Worm (Caenorhabditis elegans) whole organism, young adult: ENCODE results near the gene F38E1.3.
A peak's percentile ranks its signal among the peaks of the same experiment; 100 is the strongest.

Experiments used
- B0336.3 ChIP-seq: fragments of 200-800 bp; sonication (Bioruptor generic); IDR thresholded peaks from 2 replicates; pipeline ENCODE4 v1.3.6; 2022; ENCODE audit warnings: missing genetic modification characterization, missing compliant biosample characterization
- D2030.7 ChIP-seq: fragments of 200-800 bp; sonication (Bioruptor generic); IDR thresholded peaks from 2 replicates; pipeline ENCODE4 v1.3.6; 2022; ENCODE audit warnings: missing genetic modification reagents, missing genetic modification characterization, missing compliant biosample characterization
- F49E8.2 ChIP-seq: sonication (generic microtip); optimal IDR thresholded peaks from 3 replicates; lab custom pipeline; 2017; ENCODE audit warnings: missing genetic modification characterization, mild to moderate bottlenecking, missing compliant biosample characterization, antibody characterized with exemption, moderate library complexity; ENCODE audit not compliant: insufficient read depth
- T26A5.8 ChIP-seq: sonication (generic microtip); optimal IDR thresholded peaks from 2 replicates; lab custom pipeline; 2016; ENCODE audit warnings: missing genetic modification characterization, missing compliant biosample characterization
- Y56A3A.18 ChIP-seq: fragments of 200-800 bp; sonication (Bioruptor generic); IDR thresholded peaks from 2 replicates; pipeline ENCODE4 v1.3.6; 2022; ENCODE audit warnings: missing genetic modification reagents, missing genetic modification characterization, missing compliant biosample characterization
- Y79H2A.3 ChIP-seq: fragments of 200-800 bp; sonication (Bioruptor generic); conservative IDR thresholded peaks from 2 replicates; pipeline ENCODE4 v1.3.6; 2022; ENCODE audit warnings: missing genetic modification reagents, missing genetic modification characterization, missing compliant biosample characterization
- akir-1 ChIP-seq: fragments of 200-800 bp; sonication (Bioruptor generic); optimal IDR thresholded peaks from 2 replicates; lab custom pipeline; 2018; ENCODE audit warnings: mild to moderate bottlenecking, missing genetic modification characterization, moderate library complexity, missing compliant biosample characterization
- ama-1 ChIP-seq, 3 experiments: fragments of 150-350 bp in 1 of 3; sonication (generic microtip) in 2 of 3; optimal IDR thresholded peaks; 2 replicates each; lab custom pipeline; 2014 to 2018; ENCODE audit warnings: missing biosample characterization in 2 of 3, missing genetic modification characterization in 2 of 3, missing genetic modification reagents in 2 of 3
- atf-7 ChIP-seq: sonication (generic microtip); optimal IDR thresholded peaks from 2 replicates; lab custom pipeline; 2017; ENCODE audit warnings: mild to moderate bottlenecking, missing genetic modification characterization, missing compliant biosample characterization
- bed-2 ChIP-seq: fragments of 200-800 bp; sonication (Bioruptor generic); IDR thresholded peaks from 2 replicates; pipeline ENCODE4 v1.3.6; 2022; ENCODE audit warnings: missing genetic modification reagents, missing genetic modification characterization, missing compliant biosample characterization
- ccch-3 ChIP-seq: fragments of 200-800 bp; sonication (Bioruptor generic); optimal IDR thresholded peaks from 2 replicates; lab custom pipeline; 2018; ENCODE audit warnings: mild to moderate bottlenecking, missing genetic modification characterization, missing compliant biosample characterization
- cebp-1 ChIP-seq, 2 experiments: fragments of 200-800 bp in 1 of 2; sonication (Bioruptor generic) in 1 of 2; sonication (generic microtip) in 1 of 2; IDR thresholded peaks in 1 of 2; optimal IDR thresholded peaks in 1 of 2; 2 replicates each; pipeline versions ENCODE4 v1.3.6 to Lab custom; 2017 to 2022; ENCODE audit warnings: missing compliant biosample characterization in 2 of 2, missing genetic modification characterization in 2 of 2, mild to moderate bottlenecking in 1 of 2, missing genetic modification reagents in 1 of 2, moderate library complexity in 1 of 2
- cebp-2 ChIP-seq: fragments of 200-800 bp; sonication (Bioruptor generic); IDR thresholded peaks from 2 replicates; pipeline ENCODE4 v1.3.6; 2022; ENCODE audit warnings: missing genetic modification characterization, missing compliant biosample characterization
- ceh-100 ChIP-seq: fragments of 200-800 bp; sonication (Bioruptor generic); IDR thresholded peaks from 2 replicates; pipeline ENCODE4 v1.3.6; 2022; ENCODE audit warnings: missing genetic modification reagents, missing genetic modification characterization, missing compliant biosample characterization
- ceh-27 ChIP-seq: fragments of 200-800 bp; sonication (Bioruptor generic); optimal IDR thresholded peaks from 2 replicates; lab custom pipeline; 2018; ENCODE audit warnings: mild to moderate bottlenecking, missing genetic modification characterization, moderate library complexity, missing compliant biosample characterization
- ceh-91 ChIP-seq: fragments of 200-800 bp; sonication (Bioruptor generic); IDR thresholded peaks from 2 replicates; pipeline ENCODE4 v1.3.6; 2022; ENCODE audit warnings: missing genetic modification reagents, missing genetic modification characterization, missing compliant biosample characterization
- chd-7 ChIP-seq: sonication (generic microtip); optimal IDR thresholded peaks from 2 replicates; lab custom pipeline; 2016; ENCODE audit warnings: mild to moderate bottlenecking, missing genetic modification characterization, moderate library complexity, missing compliant biosample characterization
- dpl-1 ChIP-seq: fragments of 150-350 bp; optimal IDR thresholded peaks from 2 replicates; lab custom pipeline; 2014; ENCODE audit warnings: missing biosample characterization, missing genetic modification reagents, missing genetic modification characterization
- ets-4 ChIP-seq: fragments of 200-800 bp; sonication (Bioruptor generic); optimal IDR thresholded peaks from 2 replicates; lab custom pipeline; 2018; ENCODE audit warnings: mild to moderate bottlenecking, missing genetic modification characterization, missing compliant biosample characterization
- lin-54 ChIP-seq: fragments of 200-800 bp; sonication (Bioruptor generic); optimal IDR thresholded peaks from 2 replicates; lab custom pipeline; 2018; ENCODE audit warnings: mild to moderate bottlenecking, missing genetic modification characterization, missing compliant biosample characterization
- lir-1 ChIP-seq: fragments of 200-800 bp; sonication (Bioruptor generic); conservative IDR thresholded peaks from 2 replicates; pipeline ENCODE4 v1.3.6; 2022; ENCODE audit warnings: missing genetic modification reagents, missing genetic modification characterization, missing compliant biosample characterization
- lsy-27 ChIP-seq: sonication (generic microtip); optimal IDR thresholded peaks from 2 replicates; lab custom pipeline; 2017; ENCODE audit warnings: missing genetic modification characterization, mild to moderate bottlenecking, missing compliant biosample characterization, antibody characterized with exemption, missing genotype, borderline replicate concordance; ENCODE audit not compliant: insufficient read depth
- madf-3 ChIP-seq: fragments of 200-800 bp; sonication (Bioruptor generic); IDR thresholded peaks from 2 replicates; pipeline ENCODE4 v1.3.6; 2022; ENCODE audit warnings: missing genetic modification reagents, missing genetic modification characterization, missing compliant biosample characterization
- mcd-1 ChIP-seq: fragments of 200-800 bp; sonication (Bioruptor generic); IDR thresholded peaks from 2 replicates; pipeline ENCODE4 v1.3.6; 2022; ENCODE audit warnings: missing genetic modification reagents, missing genetic modification characterization, missing compliant biosample characterization
- mes-4 ChIP-seq: sonication (generic microtip); optimal IDR thresholded peaks from 2 replicates; lab custom pipeline; 2016; ENCODE audit warnings: missing genotype, missing genetic modification characterization, missing compliant biosample characterization
- nhr-80 ChIP-seq: sonication (generic microtip); optimal IDR thresholded peaks from 2 replicates; lab custom pipeline; 2016; ENCODE audit warnings: missing genetic modification characterization, missing compliant biosample characterization
- nhr-90 ChIP-seq: sonication (generic microtip); optimal IDR thresholded peaks from 2 replicates; lab custom pipeline; 2016; ENCODE audit warnings: missing genotype, mild to moderate bottlenecking, missing genetic modification characterization, missing compliant biosample characterization
- pbrm-1 ChIP-seq: fragments of 200-800 bp; sonication (Bioruptor generic); IDR thresholded peaks from 2 replicates; pipeline ENCODE4 v1.3.6; 2022; ENCODE audit warnings: missing genetic modification reagents, missing genetic modification characterization, missing compliant biosample characterization
- pha-4 ChIP-seq: fragments of 150-350 bp; sonication (generic microtip); optimal IDR thresholded peaks from 2 replicates; lab custom pipeline; 2014; ENCODE audit warnings: missing biosample characterization, missing genetic modification reagents, missing genetic modification characterization
- sea-2 ChIP-seq: fragments of 200-800 bp; sonication (Bioruptor generic); IDR thresholded peaks from 2 replicates; pipeline ENCODE4 v1.3.6; 2022; ENCODE audit warnings: missing genetic modification characterization, missing compliant biosample characterization
- snpc-3.4 ChIP-seq: sonication (generic microtip); optimal IDR thresholded peaks from 2 replicates; lab custom pipeline; 2017; ENCODE audit warnings: missing genetic modification characterization, mild to moderate bottlenecking, missing compliant biosample characterization, antibody characterized with exemption, moderate library complexity, missing genotype, missing genetic modification reagents
- snpc-4 ChIP-seq, 5 experiments: fragments of 150-350 bp in 1 of 5; sonication (generic microtip) in 4 of 5; optimal IDR thresholded peaks; 2 replicates each; lab custom pipeline; 2014 to 2018; ENCODE audit warnings: missing genetic modification characterization in 5 of 5, missing biosample characterization in 3 of 5, antibody characterized with exemption in 2 of 5, mild to moderate bottlenecking in 2 of 5, missing compliant biosample characterization in 2 of 5, missing genotype in 2 of 5, moderate library complexity in 2 of 5, missing genetic modification reagents in 1 of 5
- unc-130 ChIP-seq: sonication (generic microtip); optimal IDR thresholded peaks from 2 replicates; lab custom pipeline; 2016; ENCODE audit warnings: missing genetic modification reagents, missing genetic modification characterization, missing compliant biosample characterization
- unc-62 ChIP-seq: fragments of 150-350 bp; optimal IDR thresholded peaks from 2 replicates; lab custom pipeline; 2014; ENCODE audit warnings: missing biosample characterization, missing genetic modification reagents, missing genetic modification characterization
- ztf-22 ChIP-seq: fragments of 200-800 bp; sonication (Bioruptor generic); optimal IDR thresholded peaks from 2 replicates; lab custom pipeline; 2018; ENCODE audit warnings: mild to moderate bottlenecking, missing genetic modification characterization, moderate library complexity, missing compliant biosample characterization

The F38E1.3 gene

ce11 chrV:8385879-8386530 lies 10.1 kb downstream of the F38E1.3 start, which contains the start of gene hsp-17:
Gene hsp-17 (minus strand): TSS chrV:8385929.
- peak; percentile 25 for TF ChIP-seq nhr-80 (tag; lab: Kevin White, UChicago)
- TF ChIP-seq ceh-91 = no peak

ce11 chrV:8387056-8387455 lies 11.1 kb downstream of the F38E1.3 start, which contains the start of gene gcy-7:
Gene gcy-7 (plus strand): TSS chrV:8387356.
- no peak for TF ChIP-seq pbrm-1 (GFP tag; lab: Robert Waterston, UW)
- TF ChIP-seq Y56A3A.18 (GFP tag; lab: Robert Waterston, UW) = no peak
- TF ChIP-seq lir-1 (GFP tag; lab: Robert Waterston, UW) = no peak
- TF ChIP-seq, all 124 proteins: peak for 0

ce11 chrV:8389307-8389706 lies 13.4 kb downstream of the F38E1.3 start:
- TF ChIP-seq ceh-27 (GFP tag; lab: Kevin White, UChicago) = no peak
- TF ChIP-seq madf-3 (GFP tag; lab: Robert Waterston, UW) = no peak
- no peak for TF ChIP-seq akir-1
- no peak for TF ChIP-seq bed-2 (GFP tag; lab: Robert Waterston, UW)
- no peak for TF ChIP-seq ets-4 (GFP tag; lab: Kevin White, UChicago)
- no peak for TF ChIP-seq T26A5.8
- no peak for TF ChIP-seq ztf-22 (GFP tag; lab: Kevin White, UChicago)
- TF ChIP-seq mes-4 (tag; lab: Kevin White, UChicago) = no peak

DNA sequence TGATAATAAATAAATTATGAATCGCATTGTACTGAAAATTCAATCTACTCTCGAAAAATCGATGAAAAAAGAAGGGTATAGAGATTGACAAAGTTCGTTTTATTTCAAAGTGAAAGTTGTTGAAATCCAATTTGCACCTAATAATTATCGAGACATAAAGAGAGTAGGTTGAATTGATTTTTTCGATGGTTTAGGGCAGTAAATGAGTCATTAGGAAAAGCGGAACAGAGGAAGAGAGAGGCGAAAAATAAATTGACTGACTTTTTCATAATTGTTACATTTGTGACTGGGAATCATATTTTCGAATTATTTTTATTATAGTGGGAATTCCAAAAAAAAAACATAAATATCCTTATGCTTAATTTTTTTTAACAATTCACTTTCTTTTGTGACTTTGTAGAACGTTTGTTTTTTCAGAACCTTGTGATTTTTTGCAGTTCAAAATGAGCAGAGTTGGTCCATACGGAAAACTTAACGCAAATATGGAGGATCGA lies 18.5 kb downstream of the F38E1.3 start, which contains the start of the genes pho-6 and F52E1.3:
pho-6 (minus strand) TSS at position 101 of the 494 bp plus-strand sequence.
F52E1.3 (plus strand) TSS at position 444 of the 494 bp plus-strand sequence.
- no peak for TF ChIP-seq unc-62 (GFP tag; lab: Kevin White, UChicago)
- TF ChIP-seq ama-1 (optimal IDR thresholded peaks at IDR 0.05; lab: Kevin White, UChicago) = no peak
- no peak for TF ChIP-seq ama-1 (GFP tag; optimal IDR thresholded peaks at IDR 0.05; lab: Kevin White, UChicago)
- no peak for TF ChIP-seq mcd-1 (GFP tag; lab: Robert Waterston, UW)
- TF ChIP-seq ets-4 (GFP tag; lab: Kevin White, UChicago) = no peak
- no peak for TF ChIP-seq atf-7 (tag; lab: Kevin White, UChicago)
- no peak for TF ChIP-seq snpc-4 (GFP tag; optimal IDR thresholded peaks at IDR 0.05; lab: Kevin White, UChicago)
- TF ChIP-seq snpc-4 (tag; optimal IDR thresholded peaks at IDR 0.05; lab: Kevin White, UChicago) = no peak
- TF ChIP-seq unc-130 (GFP tag; lab: Kevin White, UChicago) = no peak
- no peak for TF ChIP-seq sea-2
- TF ChIP-seq ccch-3 (GFP tag; lab: Kevin White, UChicago) = no peak
- TF ChIP-seq lin-54 (GFP tag; lab: Kevin White, UChicago) = no peak

DNA sequence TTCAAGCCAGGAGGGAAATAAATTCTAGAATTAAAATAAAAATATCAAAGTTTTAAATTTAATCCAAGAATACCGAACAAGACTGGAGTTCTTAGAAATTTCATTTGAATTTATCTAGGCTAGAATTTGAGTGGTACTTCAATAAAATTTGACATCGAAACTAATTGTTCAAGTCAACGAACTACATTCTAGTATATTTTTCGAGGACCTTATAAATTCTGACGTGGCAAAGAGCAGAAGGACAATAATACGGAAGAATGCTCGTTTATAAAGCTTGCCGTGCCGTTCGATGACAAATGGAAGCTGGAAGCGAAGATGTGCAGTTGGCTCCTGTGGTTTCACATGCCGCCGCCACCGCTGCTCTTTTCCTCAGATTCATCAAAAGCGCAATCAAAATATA lies 24.9 kb downstream of the F38E1.3 start:
- TF ChIP-seq mcd-1 (GFP tag; lab: Robert Waterston, UW) (no peak), pha-4 (tag; lab: Kevin White, UChicago) (no peak), lin-54 (GFP tag; lab: Kevin White, UChicago) (no peak), madf-3 (GFP tag; lab: Robert Waterston, UW) (no peak), D2030.7 (no peak), snpc-3.4 (tag; lab: Kevin White, UChicago) (no peak), lsy-27 (no peak), unc-130 (GFP tag; lab: Kevin White, UChicago) (no peak), cebp-1 (GFP tag; IDR thresholded peaks at IDR 0.05; lab: Robert Waterston, UW) (no peak), cebp-1 (tag; optimal IDR thresholded peaks at IDR 0.05; lab: Kevin White, UChicago) (no peak), chd-7 (tag; lab: Kevin White, UChicago) (no peak), cebp-2 (GFP tag; lab: Robert Waterston, UW) (no peak), dpl-1 (no peak), B0336.3 (GFP tag; lab: Robert Waterston, UW) (no peak), Y79H2A.3 (GFP tag; lab: Robert Waterston, UW) (no peak), ceh-100 (GFP tag; lab: Robert Waterston, UW) (no peak), F49E8.2 (tag; lab: Kevin White, UChicago) (no peak), nhr-90 (tag; lab: Kevin White, UChicago) (no peak)
